Fruit fly (Drosophila melanogaster) whole organism, embryonic: ENCODE data around the gene CG32299.
A peak's percentile ranks its signal among the peaks of the same experiment; 100 is the strongest.

ENCODE experiments used
- CG10209 ChIP-seq: fragments of 200-800 bp; sonication (Bioruptor generic); optimal IDR thresholded peaks from 3 replicates; lab custom pipeline; 2017; ENCODE audit warnings: missing biosample characterization, mild to moderate bottlenecking, missing genetic modification characterization, missing genetic modification reagents
- CG10462 ChIP-seq: fragments of 200-800 bp; sonication (Bioruptor generic); optimal IDR thresholded peaks from 2 replicates; lab custom pipeline; 2016; ENCODE audit warnings: missing biosample characterization, missing genetic modification characterization
- CG11093 ChIP-seq: fragments of 200-800 bp; sonication (Bioruptor generic); IDR thresholded peaks from 3 replicates; pipeline ENCODE4 v1.3.6; 2022; ENCODE audit warnings: missing biosample characterization, missing genetic modification characterization
- CG12744 ChIP-seq: fragments of 200-800 bp; sonication (Bioruptor generic); optimal IDR thresholded peaks from 2 replicates; lab custom pipeline; 2016; ENCODE audit warnings: missing biosample characterization, missing genetic modification characterization
- CG1602 ChIP-seq: fragments of 200-800 bp; sonication (Bioruptor generic); optimal IDR thresholded peaks from 3 replicates; lab custom pipeline; 2016; ENCODE audit warnings: missing biosample characterization, missing genetic modification characterization
- CG17361 ChIP-seq: fragments of 200-800 bp; sonication (Bioruptor generic); IDR thresholded peaks from 3 replicates; pipeline ENCODE4 v1.3.6; 2022; ENCODE audit warnings: missing biosample characterization, missing genetic modification characterization
- CG32772 ChIP-seq: fragments of 200-800 bp; sonication (Bioruptor generic); IDR thresholded peaks from 2 replicates; pipeline ENCODE4 v1.3.6; 2022; ENCODE audit warnings: missing biosample characterization, missing genetic modification characterization
- CG4424 ChIP-seq: fragments of 200-800 bp; sonication (Bioruptor generic); optimal IDR thresholded peaks from 3 replicates; lab custom pipeline; 2016; ENCODE audit warnings: missing biosample characterization, missing genetic modification characterization
- CG6272 ChIP-seq: fragments of 200-800 bp; sonication (Bioruptor generic); IDR thresholded peaks from 2 replicates; pipeline ENCODE4 v1.3.6; 2022; ENCODE audit warnings: missing biosample characterization, missing genetic modification characterization
- CG6813 ChIP-seq: fragments of 200-800 bp; sonication (Bioruptor generic); optimal IDR thresholded peaks from 2 replicates; lab custom pipeline; 2017; ENCODE audit warnings: missing biosample characterization, missing genetic modification characterization, mild to moderate bottlenecking, moderate library complexity, missing genetic modification reagents
- CG7745 ChIP-seq: fragments of 200-800 bp; sonication (Bioruptor generic); optimal IDR thresholded peaks from 2 replicates; lab custom pipeline; 2018; ENCODE audit warnings: missing biosample characterization, mild to moderate bottlenecking, missing genetic modification characterization, moderate library complexity
- CG9876 ChIP-seq: fragments of 200-800 bp; sonication (Bioruptor generic); optimal IDR thresholded peaks from 2 replicates; lab custom pipeline; 2016; ENCODE audit warnings: missing biosample characterization, missing genetic modification characterization
- CTCF ChIP-seq: fragments of 200-800 bp; sonication (Bioruptor generic); optimal IDR thresholded peaks from 2 replicates; lab custom pipeline; 2017; ENCODE audit warnings: missing biosample characterization, mild to moderate bottlenecking, missing genetic modification characterization, moderate library complexity
- Dll ChIP-seq: fragments of 200-800 bp; sonication (Bioruptor generic); IDR thresholded peaks from 4 replicates; pipeline ENCODE4 v1.3.6; 2022; ENCODE audit warnings: missing biosample characterization, missing genetic modification characterization; ENCODE audit not compliant: partially characterized antibody
- Doc2 ChIP-seq: fragments of 200-800 bp; sonication (Bioruptor generic); IDR thresholded peaks from 2 replicates; pipeline ENCODE4 v1.3.6; 2022; ENCODE audit warnings: missing biosample characterization, missing genetic modification characterization
- Fer1 ChIP-seq: fragments of 200-800 bp; sonication (Bioruptor generic); optimal IDR thresholded peaks from 2 replicates; lab custom pipeline; 2017; ENCODE audit warnings: missing biosample characterization, mild to moderate bottlenecking, missing genetic modification characterization
- Fer2 ChIP-seq: fragments of 200-800 bp; sonication (Bioruptor generic); optimal IDR thresholded peaks from 2 replicates; lab custom pipeline; 2018; ENCODE audit warnings: missing biosample characterization, mild to moderate bottlenecking, missing genetic modification characterization, moderate library complexity
- H15 ChIP-seq: fragments of 200-800 bp; sonication (Bioruptor generic); IDR thresholded peaks from 3 replicates; pipeline ENCODE4 v1.3.6; 2022; ENCODE audit warnings: missing biosample characterization, missing genetic modification characterization
- HLH4C ChIP-seq: fragments of 200-800 bp; sonication (Bioruptor generic); IDR thresholded peaks from 3 replicates; pipeline ENCODE4 v1.3.6; 2022; ENCODE audit warnings: missing biosample characterization, missing genetic modification characterization; ENCODE audit not compliant: partially characterized antibody
- MTF-1 ChIP-seq: fragments of 200-800 bp; sonication (Bioruptor generic); optimal IDR thresholded peaks from 2 replicates; lab custom pipeline; 2018; ENCODE audit warnings: missing biosample characterization, mild to moderate bottlenecking, missing genetic modification characterization, borderline replicate concordance
- NC2β ChIP-seq: fragments of 200-800 bp; sonication (Bioruptor generic); optimal IDR thresholded peaks from 2 replicates; lab custom pipeline; 2016; ENCODE audit warnings: missing biosample characterization, missing genetic modification characterization
- NfI ChIP-seq: fragments of 200-800 bp; sonication (Bioruptor generic); optimal IDR thresholded peaks from 3 replicates; lab custom pipeline; 2018; ENCODE audit warnings: missing biosample characterization, mild to moderate bottlenecking, missing genetic modification characterization, moderate library complexity
- Optix ChIP-seq: fragments of 200-800 bp; sonication (Bioruptor generic); IDR thresholded peaks from 3 replicates; pipeline ENCODE4 v1.3.6; 2022; ENCODE audit warnings: missing biosample characterization, missing genetic modification characterization
- Sox100B ChIP-seq: fragments of 200-800 bp; sonication (Bioruptor generic); optimal IDR thresholded peaks from 3 replicates; lab custom pipeline; 2018; ENCODE audit warnings: missing biosample characterization, mild to moderate bottlenecking, missing genetic modification characterization
- Usf ChIP-seq: fragments of 200-800 bp; sonication (Bioruptor generic); optimal IDR thresholded peaks from 2 replicates; lab custom pipeline; 2017; ENCODE audit warnings: missing genotype, missing biosample characterization, missing genetic modification characterization
- Vsx1 ChIP-seq: fragments of 200-800 bp; sonication (Bioruptor generic); optimal IDR thresholded peaks from 2 replicates; lab custom pipeline; 2017; ENCODE audit warnings: missing biosample characterization, mild to moderate bottlenecking, missing genetic modification characterization, missing genetic modification reagents
- YL-1 ChIP-seq: fragments of 200-800 bp; sonication (Bioruptor generic); optimal IDR thresholded peaks from 3 replicates; lab custom pipeline; 2017; ENCODE audit warnings: missing biosample characterization, mild to moderate bottlenecking, missing genetic modification characterization
- ac ChIP-seq: fragments of 200-800 bp; sonication (Bioruptor generic); optimal IDR thresholded peaks from 3 replicates; lab custom pipeline; 2017; ENCODE audit warnings: missing biosample characterization, mild to moderate bottlenecking, missing genetic modification characterization
- ara ChIP-seq: fragments of 200-800 bp; sonication (Bioruptor generic); IDR thresholded peaks from 2 replicates; pipeline ENCODE4 v1.3.6; 2022; ENCODE audit warnings: missing biosample characterization, missing genetic modification characterization
- bsh ChIP-seq, 2 experiments: fragments of 200-800 bp; sonication (Bioruptor generic); optimal IDR thresholded peaks; 2 replicates each; lab custom pipeline; 2017 to 2018; ENCODE audit warnings: mild to moderate bottlenecking in 2 of 2, missing biosample characterization in 2 of 2, missing genetic modification characterization in 2 of 2, moderate library complexity in 1 of 2
- chif ChIP-seq, 2 experiments: fragments of 200-800 bp; sonication (Bioruptor generic); optimal IDR thresholded peaks; 3 replicates each; lab custom pipeline; 2016; ENCODE audit warnings: missing biosample characterization in 2 of 2, missing genetic modification characterization in 2 of 2
- chm ChIP-seq: fragments of 200-800 bp; sonication (Bioruptor generic); IDR thresholded peaks from 2 replicates; pipeline ENCODE4 v1.3.6; 2022; ENCODE audit warnings: missing biosample characterization, missing genetic modification characterization
- corto ChIP-seq: fragments of 200-800 bp; sonication (Bioruptor generic); optimal IDR thresholded peaks from 2 replicates; lab custom pipeline; 2016; ENCODE audit warnings: missing biosample characterization, mild to moderate bottlenecking, missing genetic modification characterization, moderate library complexity
- crp ChIP-seq, 2 experiments: fragments of 200-800 bp; sonication (Bioruptor generic); optimal IDR thresholded peaks; 2 replicates in 1 of 2; 3 replicates in 1 of 2; lab custom pipeline; 2017; ENCODE audit warnings: missing biosample characterization in 2 of 2, missing genetic modification characterization in 2 of 2, mild to moderate bottlenecking in 1 of 2, moderate library complexity in 1 of 2
- dati ChIP-seq: fragments of 200-800 bp; sonication (Bioruptor generic); IDR thresholded peaks from 2 replicates; pipeline ENCODE4 v1.3.6; 2022; ENCODE audit warnings: missing biosample characterization, missing genetic modification characterization
- fu2 ChIP-seq: fragments of 200-800 bp; sonication (Bioruptor generic); optimal IDR thresholded peaks from 2 replicates; lab custom pipeline; 2016; ENCODE audit warnings: missing biosample characterization, missing genetic modification characterization
- grn ChIP-seq: fragments of 200-800 bp; sonication (Bioruptor generic); optimal IDR thresholded peaks from 3 replicates; lab custom pipeline; 2017; ENCODE audit warnings: missing biosample characterization, missing genetic modification characterization
- gt ChIP-seq: fragments of 200-800 bp; sonication (Bioruptor generic); IDR thresholded peaks from 2 replicates; pipeline ENCODE4 v1.3.6; 2022; ENCODE audit warnings: missing biosample characterization, missing genetic modification characterization
- hbn ChIP-seq: fragments of 200-800 bp; sonication (Bioruptor generic); IDR thresholded peaks from 2 replicates; pipeline ENCODE4 v1.3.6; 2022; ENCODE audit warnings: missing biosample characterization, missing genetic modification characterization; ENCODE audit not compliant: partially characterized antibody
- jing ChIP-seq: fragments of 200-800 bp; sonication (Bioruptor generic); optimal IDR thresholded peaks from 2 replicates; lab custom pipeline; 2018; ENCODE audit warnings: missing biosample characterization, mild to moderate bottlenecking, missing genetic modification characterization
- mirr ChIP-seq: fragments of 200-800 bp; sonication (Bioruptor generic); optimal IDR thresholded peaks from 3 replicates; lab custom pipeline; 2018; ENCODE audit warnings: missing biosample characterization, mild to moderate bottlenecking, missing genetic modification characterization
- pfk ChIP-seq: fragments of 200-800 bp; sonication (Bioruptor generic); optimal IDR thresholded peaks from 2 replicates; lab custom pipeline; 2018; ENCODE audit warnings: missing biosample characterization, mild to moderate bottlenecking, missing genetic modification characterization, moderate library complexity
- pho ChIP-seq: fragments of 200-800 bp; sonication (Bioruptor generic); optimal IDR thresholded peaks from 2 replicates; lab custom pipeline; 2016; ENCODE audit warnings: missing biosample characterization, missing genetic modification characterization
- shn ChIP-seq: fragments of 200-800 bp; sonication (Bioruptor generic); optimal IDR thresholded peaks from 3 replicates; lab custom pipeline; 2016; ENCODE audit warnings: missing biosample characterization, missing genetic modification characterization
- sqz ChIP-seq: fragments of 200-800 bp; sonication (Bioruptor generic); optimal IDR thresholded peaks from 3 replicates; lab custom pipeline; 2018; ENCODE audit warnings: missing biosample characterization, mild to moderate bottlenecking, missing genetic modification characterization
- tgo ChIP-seq: fragments of 200-800 bp; sonication (Bioruptor generic); IDR thresholded peaks from 3 replicates; pipeline ENCODE4 v1.3.6; 2022; ENCODE audit warnings: missing biosample characterization, missing genetic modification characterization
- tio ChIP-seq: fragments of 200-800 bp; sonication (Bioruptor generic); optimal IDR thresholded peaks from 2 replicates; lab custom pipeline; 2017; ENCODE audit warnings: missing biosample characterization, missing genetic modification characterization, inconsistent platforms
- tx ChIP-seq: fragments of 200-800 bp; sonication (Bioruptor generic); optimal IDR thresholded peaks from 2 replicates; lab custom pipeline; 2016; ENCODE audit warnings: missing biosample characterization, missing genetic modification characterization
- vfl ChIP-seq: fragments of 200-800 bp; sonication (Bioruptor generic); optimal IDR thresholded peaks from 2 replicates; lab custom pipeline; 2016; ENCODE audit warnings: missing biosample characterization, missing genetic modification characterization
- vvl ChIP-seq: fragments of 200-800 bp; sonication (Bioruptor generic); IDR thresholded peaks from 2 replicates; pipeline ENCODE4 v1.3.6; 2022; ENCODE audit warnings: missing biosample characterization, missing genetic modification characterization

CG32299 gene

DNA sequence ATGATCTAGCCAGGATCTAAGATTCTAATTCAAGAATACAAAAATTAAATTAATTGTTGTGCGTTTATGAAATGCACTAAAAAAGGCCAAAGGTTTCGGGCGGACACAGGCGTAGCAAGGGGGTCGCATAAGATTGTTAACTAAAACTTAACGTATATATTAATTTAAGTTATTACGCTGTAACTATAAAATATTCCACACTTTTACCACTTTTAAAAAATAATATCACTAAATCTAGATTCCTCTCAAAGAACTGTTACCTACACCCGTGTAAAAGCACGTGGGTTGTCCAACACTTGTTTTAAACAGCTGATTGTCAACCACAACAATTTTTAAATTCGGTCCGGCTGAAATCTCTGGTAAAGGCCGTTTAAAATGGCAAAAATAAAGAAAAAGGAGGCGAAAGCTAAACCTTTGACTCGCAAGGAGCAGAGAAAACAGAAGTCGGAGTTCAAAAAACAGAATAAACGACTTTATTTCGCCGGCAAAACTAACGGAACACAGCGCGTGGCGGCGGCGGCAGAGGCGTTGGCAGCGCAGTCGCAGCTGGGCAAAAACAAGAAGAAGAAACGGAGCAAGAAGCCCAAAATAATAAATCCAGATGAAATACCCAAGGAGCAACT lies 17.3 kb downstream of the CG32299 start, which contains the start of the genes mRpL23 and CG9004 (continued):
- TF ChIP-seq bsh (GFP tag; optimal IDR thresholded peaks at IDR 0.05; lab: Kevin White, UChicago) (peak; percentile 96 to 99), mirr (GFP tag; lab: Kevin White, UChicago) (peak; percentile 99), Vsx1 (GFP tag; lab: Kevin White, UChicago) (peak; percentile 96), vfl (peak; percentile 99), pfk (peak; percentile 72), tgo (GFP tag; lab: Robert Waterston, UW) (peak; percentile 100), Dll (0 out of 4 replicates have a peak, but pooled peaks have one; percentile 53), NfI (GFP tag; lab: Kevin White, UChicago) (peak; percentile 99), CG10462 (peak; percentile 99), CG12744 (peak; percentile 98), Fer2 (tag; lab: Kevin White, UChicago) (peak; percentile 99), CG4424 (peak; percentile 99), chif (GFP tag; optimal IDR thresholded peaks at IDR 0.05; lab: Kevin White, UChicago) (peak; percentile 97 to 99), ac (GFP tag; lab: Kevin White, UChicago) (peak; percentile 95), Usf (GFP tag; lab: Kevin White, UChicago) (peak; percentile 99), CG32772 (GFP tag; lab: Robert Waterston, UW) (peak; percentile 100), fu2 (GFP tag; lab: Kevin White, UChicago) (peak; percentile 99), vvl (GFP tag; lab: Robert Waterston, UW) (peak; percentile 100), Doc2 (GFP tag; lab: Robert Waterston, UW) (peak; percentile 99), CTCF (GFP tag; lab: Kevin White, UChicago) (peak; percentile 67), sqz (peak; percentile 97), CG6813 (peak; percentile 97), grn (GFP tag; lab: Kevin White, UChicago) (peak; percentile 89), CG6272 (GFP tag; lab: Robert Waterston, UW) (peak; percentile 100), dati (GFP tag; lab: Robert Waterston, UW) (peak; percentile 99), H15 (peak; percentile 100), CG1602 (peak; percentile 100), Sox100B (GFP tag; lab: Kevin White, UChicago) (peak; percentile 97), Optix (GFP tag; lab: Robert Waterston, UW) (peak; percentile 99), tio (GFP tag; lab: Kevin White, UChicago) (peak; percentile 99), chm (GFP tag; lab: Robert Waterston, UW) (peak; percentile 99), pho (GFP tag; lab: Kevin White, UChicago) (peak; percentile 99), gt (GFP tag; lab: Robert Waterston, UW) (peak; percentile 99), CG10209 (GFP tag; lab: Kevin White, UChicago) (peak; percentile 99), corto (peak; percentile 95), YL-1 (GFP tag; lab: Kevin White, UChicago) (peak; percentile 98), shn (peak; percentile 97), CG9876 (GFP tag; lab: Kevin White, UChicago) (peak; percentile 96), ara (GFP tag; lab: Robert Waterston, UW) (peak; percentile 100), CG7745 (tag; lab: Kevin White, UChicago) (peak; percentile 65), jing (GFP tag; lab: Kevin White, UChicago) (peak; percentile 98), hbn (GFP tag; lab: Robert Waterston, UW) (peak; percentile 43; the same call in 1 of the 2 replicates), CG17361 (GFP tag; lab: Robert Waterston, UW) (peak; percentile 99), CG11093 (GFP tag; lab: Robert Waterston, UW) (peak; percentile 99), Fer1 (GFP tag; lab: Kevin White, UChicago) (peak; percentile 98), NC2β (GFP tag; lab: Kevin White, UChicago) (peak; percentile 98), tx (GFP tag; lab: Kevin White, UChicago) (peak; percentile 98), MTF-1 (GFP tag; lab: Kevin White, UChicago) (peak; percentile 97), crp (GFP tag; optimal IDR thresholded peaks at IDR 0.05; lab: Kevin White, UChicago) (peak; percentile 85 to 97), HLH4C (GFP tag; lab: Robert Waterston, UW) (no peak)
